Fruit fly (Drosophila melanogaster) whole organism, embryonic: ENCODE measurements around the gene Tsp5D.

Experiments
- Adf1 ChIP-seq: fragments of 200-800 bp; sonication (Bioruptor generic); IDR thresholded peaks from 2 replicates; pipeline ENCODE4 v1.3.6; 2022; ENCODE audit warnings: missing biosample characterization, missing genetic modification characterization
- Asciz ChIP-seq: fragments of 200-800 bp; sonication (Bioruptor generic); optimal IDR thresholded peaks from 2 replicates; lab custom pipeline; 2017; ENCODE audit warnings: missing biosample characterization, mild to moderate bottlenecking, missing genetic modification characterization, missing genetic modification reagents
- CG10274 ChIP-seq: fragments of 200-800 bp; sonication (Bioruptor generic); optimal IDR thresholded peaks from 3 replicates; lab custom pipeline; 2017; ENCODE audit warnings: missing biosample characterization, mild to moderate bottlenecking, missing genetic modification characterization
- CG11504 ChIP-seq: fragments of 200-800 bp; sonication (Bioruptor generic); optimal IDR thresholded peaks from 3 replicates; lab custom pipeline; 2019; ENCODE audit warnings: missing biosample characterization, mild to moderate bottlenecking, missing genetic modification characterization, moderate library complexity
- CG12659 ChIP-seq: fragments of 200-800 bp; sonication (Bioruptor generic); optimal IDR thresholded peaks from 3 replicates; lab custom pipeline; 2017; ENCODE audit warnings: mild to moderate bottlenecking, missing biosample characterization, missing genetic modification reagents, missing genetic modification characterization
- CG12769 ChIP-seq: fragments of 200-800 bp; sonication (Bioruptor generic); optimal IDR thresholded peaks from 2 replicates; lab custom pipeline; 2019; ENCODE audit warnings: missing biosample characterization, mild to moderate bottlenecking, missing genetic modification characterization, moderate library complexity
- CG13123 ChIP-seq: fragments of 200-800 bp; sonication (Bioruptor generic); optimal IDR thresholded peaks from 2 replicates; lab custom pipeline; 2016; ENCODE audit warnings: missing biosample characterization, missing genetic modification characterization
- CG14050 ChIP-seq: fragments of 200-800 bp; sonication (Bioruptor generic); IDR thresholded peaks from 3 replicates; pipeline ENCODE4 v1.3.6; 2022; ENCODE audit warnings: missing biosample characterization, missing genetic modification characterization
- CG14710 ChIP-seq: fragments of 200-800 bp; sonication (Bioruptor generic); optimal IDR thresholded peaks from 3 replicates; lab custom pipeline; 2019; ENCODE audit warnings: missing biosample characterization, mild to moderate bottlenecking, missing genetic modification characterization, moderate library complexity
- CG18262 ChIP-seq: fragments of 200-800 bp; optimal IDR thresholded peaks from 3 replicates; lab custom pipeline; 2019; ENCODE audit warnings: missing biosample characterization, mild to moderate bottlenecking, missing genetic modification characterization, moderate library complexity
- CG4282 ChIP-seq: fragments of 200-800 bp; sonication (Bioruptor generic); optimal IDR thresholded peaks from 2 replicates; lab custom pipeline; 2016; ENCODE audit warnings: missing biosample characterization, missing genetic modification characterization
- CG4360 ChIP-seq: fragments of 200-800 bp; sonication (Bioruptor generic); IDR thresholded peaks from 2 replicates; pipeline ENCODE4 v1.3.6; 2022; ENCODE audit warnings: missing biosample characterization, missing genetic modification characterization
- CG6654 ChIP-seq: fragments of 200-800 bp; sonication (Bioruptor generic); optimal IDR thresholded peaks from 2 replicates; lab custom pipeline; 2017; ENCODE audit warnings: missing biosample characterization, mild to moderate bottlenecking, missing genetic modification characterization
- CG6689 ChIP-seq: fragments of 200-800 bp; sonication (Bioruptor generic); IDR thresholded peaks from 2 replicates; pipeline ENCODE4 v1.3.6; 2022; ENCODE audit warnings: missing biosample characterization, missing genetic modification characterization
- CG6854 ChIP-seq: fragments of 200-800 bp; sonication (Bioruptor generic); optimal IDR thresholded peaks from 3 replicates; lab custom pipeline; 2017; ENCODE audit warnings: missing biosample characterization, mild to moderate bottlenecking, missing genetic modification characterization
- CG7786 ChIP-seq: fragments of 200-800 bp; sonication (Bioruptor generic); optimal IDR thresholded peaks from 2 replicates; lab custom pipeline; 2016; ENCODE audit warnings: missing biosample characterization, missing genetic modification characterization
- CG8089 ChIP-seq: fragments of 200-800 bp; sonication (Bioruptor generic); optimal IDR thresholded peaks from 3 replicates; lab custom pipeline; 2016; ENCODE audit warnings: missing biosample characterization, missing genetic modification characterization
- CG8388 ChIP-seq: fragments of 200-800 bp; sonication (Bioruptor generic); optimal IDR thresholded peaks from 2 replicates; lab custom pipeline; 2019; ENCODE audit warnings: missing biosample characterization, mild to moderate bottlenecking, missing genetic modification characterization, moderate library complexity
- CG9437 ChIP-seq: fragments of 200-800 bp; sonication (Bioruptor generic); optimal IDR thresholded peaks from 2 replicates; lab custom pipeline; 2018; ENCODE audit warnings: missing biosample characterization, mild to moderate bottlenecking, missing genetic modification characterization
- CG9797 ChIP-seq: fragments of 200-800 bp; sonication (Bioruptor generic); optimal IDR thresholded peaks from 3 replicates; lab custom pipeline; 2018; ENCODE audit warnings: missing biosample characterization, mild to moderate bottlenecking, missing genetic modification characterization
- D19B ChIP-seq: fragments of 200-800 bp; sonication (Bioruptor generic); optimal IDR thresholded peaks from 2 replicates; lab custom pipeline; 2017; ENCODE audit warnings: missing biosample characterization, mild to moderate bottlenecking, missing genetic modification characterization
- Fer1 ChIP-seq: fragments of 200-800 bp; sonication (Bioruptor generic); optimal IDR thresholded peaks from 2 replicates; lab custom pipeline; 2017; ENCODE audit warnings: missing biosample characterization, mild to moderate bottlenecking, missing genetic modification characterization
- HLH3B ChIP-seq: fragments of 200-800 bp; sonication (Bioruptor generic); IDR thresholded peaks from 2 replicates; pipeline ENCODE4 v1.3.6; 2022; ENCODE audit warnings: missing biosample characterization, missing genetic modification characterization
- Lhr ChIP-seq: fragments of 200-800 bp; sonication (Bioruptor generic); optimal IDR thresholded peaks from 3 replicates; lab custom pipeline; 2017; ENCODE audit warnings: mild to moderate bottlenecking, missing biosample characterization, missing genetic modification reagents, missing genetic modification characterization
- Lpt ChIP-seq: fragments of >200 bp; optimal IDR thresholded peaks from 2 replicates; lab custom pipeline; 2018; ENCODE audit warnings: missing biosample characterization, missing genetic modification characterization
- Max ChIP-seq: fragments of 200-800 bp; sonication (Bioruptor generic); optimal IDR thresholded peaks from 2 replicates; lab custom pipeline; 2016; ENCODE audit warnings: missing biosample characterization, mild to moderate bottlenecking, missing genetic modification characterization
- Meics ChIP-seq: fragments of 200-800 bp; sonication (Bioruptor generic); optimal IDR thresholded peaks from 2 replicates; lab custom pipeline; 2017; ENCODE audit warnings: missing biosample characterization, mild to moderate bottlenecking, missing genetic modification characterization
- Oli ChIP-seq: fragments of 200-800 bp; sonication (Bioruptor generic); optimal IDR thresholded peaks from 2 replicates; lab custom pipeline; 2018; ENCODE audit warnings: missing biosample characterization, mild to moderate bottlenecking, missing genetic modification characterization, moderate library complexity
- Trl ChIP-seq, 3 experiments: fragments of >200 bp in 2 of 3; fragments of 200-800 bp in 1 of 3; sonication (Bioruptor generic) in 1 of 3; optimal IDR thresholded peaks; 2 replicates in 1 of 3; 3 replicates in 2 of 3; lab custom pipeline; 2016 to 2017; ENCODE audit warnings: missing biosample characterization in 1 of 3, missing genetic modification characterization in 1 of 3
- YL-1 ChIP-seq: fragments of 200-800 bp; sonication (Bioruptor generic); optimal IDR thresholded peaks from 3 replicates; lab custom pipeline; 2017; ENCODE audit warnings: missing biosample characterization, mild to moderate bottlenecking, missing genetic modification characterization
- bcd ChIP-seq: fragments of 200-800 bp; sonication (Bioruptor generic); optimal IDR thresholded peaks from 2 replicates; lab custom pipeline; 2017; ENCODE audit warnings: missing biosample characterization, mild to moderate bottlenecking, missing genetic modification characterization
- caup ChIP-seq: fragments of 200-800 bp; sonication (Bioruptor generic); optimal IDR thresholded peaks from 3 replicates; lab custom pipeline; 2017; ENCODE audit warnings: missing biosample characterization, mild to moderate bottlenecking, missing genetic modification characterization, moderate library complexity; ENCODE audit not compliant: severe bottlenecking
- eyg ChIP-seq: fragments of 200-800 bp; sonication (Bioruptor generic); optimal IDR thresholded peaks from 3 replicates; lab custom pipeline; 2016; ENCODE audit warnings: missing biosample characterization, missing genetic modification characterization
- fd3F ChIP-seq: fragments of 200-800 bp; sonication (Bioruptor generic); optimal IDR thresholded peaks from 2 replicates; lab custom pipeline; 2018; ENCODE audit warnings: missing biosample characterization, mild to moderate bottlenecking, missing genetic modification characterization, moderate library complexity
- gfzf ChIP-seq: fragments of 200-800 bp; sonication (Bioruptor generic); optimal IDR thresholded peaks from 2 replicates; lab custom pipeline; 2016; ENCODE audit warnings: missing biosample characterization, mild to moderate bottlenecking, missing genetic modification characterization, moderate library complexity
- her ChIP-seq: fragments of 200-800 bp; sonication (Bioruptor generic); optimal IDR thresholded peaks from 2 replicates; lab custom pipeline; 2016; ENCODE audit warnings: missing biosample characterization, missing genetic modification characterization
- hkb ChIP-seq, 2 experiments: fragments of 200-800 bp in 1 of 2; fragments of >200 bp in 1 of 2; sonication (Bioruptor generic) in 1 of 2; IDR thresholded peaks in 1 of 2; optimal IDR thresholded peaks in 1 of 2; 2 replicates each; pipeline versions ENCODE4 v1.3.6 to Lab custom; 2017 to 2022; ENCODE audit warnings: missing biosample characterization in 1 of 2, missing genetic modification characterization in 1 of 2
- kay ChIP-seq: fragments of 200-800 bp; sonication (Bioruptor generic); optimal IDR thresholded peaks from 2 replicates; lab custom pipeline; 2016; ENCODE audit warnings: missing biosample characterization, missing genetic modification characterization
- knrl ChIP-seq: fragments of 200-800 bp; sonication (Bioruptor generic); IDR thresholded peaks from 3 replicates; pipeline ENCODE4 v1.3.6; 2022; ENCODE audit warnings: missing biosample characterization, missing genetic modification characterization; ENCODE audit not compliant: partially characterized antibody
- lmd ChIP-seq: fragments of 200-800 bp; sonication (Bioruptor generic); IDR thresholded peaks from 2 replicates; pipeline ENCODE4 v1.3.6; 2022; ENCODE audit warnings: missing biosample characterization, missing genetic modification characterization
- nau ChIP-seq: fragments of 200-800 bp; sonication (Bioruptor generic); optimal IDR thresholded peaks from 3 replicates; lab custom pipeline; 2017; ENCODE audit warnings: missing biosample characterization, mild to moderate bottlenecking, missing genetic modification characterization, missing genetic modification reagents
- nerfin-1 ChIP-seq: fragments of 200-800 bp; sonication (Bioruptor generic); optimal IDR thresholded peaks from 3 replicates; lab custom pipeline; 2019; ENCODE audit warnings: missing biosample characterization, mild to moderate bottlenecking, missing genetic modification characterization, moderate library complexity
- nmo ChIP-seq: fragments of 200-800 bp; sonication (Bioruptor generic); optimal IDR thresholded peaks from 2 replicates; lab custom pipeline; 2018; ENCODE audit warnings: missing biosample characterization, mild to moderate bottlenecking, missing genetic modification characterization, moderate library complexity
- onecut ChIP-seq: fragments of 200-800 bp; sonication (Bioruptor generic); IDR thresholded peaks from 2 replicates; pipeline ENCODE4 v1.3.6; 2022; ENCODE audit warnings: missing biosample characterization, missing genetic modification characterization
- ranshi ChIP-seq: fragments of 200-800 bp; sonication (Bioruptor generic); IDR thresholded peaks from 2 replicates; pipeline ENCODE4 v1.3.6; 2022; ENCODE audit warnings: missing biosample characterization, missing genetic modification characterization
- tin ChIP-seq: fragments of 200-800 bp; sonication (Bioruptor generic); optimal IDR thresholded peaks from 3 replicates; lab custom pipeline; 2016; ENCODE audit warnings: missing biosample characterization, missing genetic modification characterization
- unpg ChIP-seq: fragments of 200-800 bp; sonication (Bioruptor generic); optimal IDR thresholded peaks from 3 replicates; lab custom pipeline; 2018; ENCODE audit warnings: missing biosample characterization, mild to moderate bottlenecking, missing genetic modification characterization, moderate library complexity
- wor ChIP-seq: fragments of 200-800 bp; sonication (Bioruptor generic); IDR thresholded peaks from 2 replicates; pipeline ENCODE4 v1.3.6; 2022; ENCODE audit warnings: missing biosample characterization, missing genetic modification characterization

Gene Tsp5D

dm6 chrX:6067281-6068008 is 7.2 kb downstream of the Tsp5D start, which contains the start of gene CG5928:
CG5928 (plus strand) TSS chrX:6067958.
- TF ChIP-seq CG13123 (GFP tag; lab: Kevin White, UChicago) (no peak), CG9437 (GFP tag; lab: Kevin White, UChicago) (peak; percentile 15), Oli (tag; lab: Kevin White, UChicago) (peak; percentile 52), CG6689 (GFP tag; lab: Robert Waterston, UW) (peak; percentile 38; the same call in 1 of the 2 replicates), her (GFP tag; lab: Kevin White, UChicago) (no peak), Lhr (GFP tag; lab: Kevin White, UChicago) (no peak), caup (GFP tag; lab: Kevin White, UChicago) (peak; percentile 5), CG4282 (GFP tag; lab: Kevin White, UChicago) (no peak), CG11504 (tag; lab: Kevin White, UChicago) (peak; percentile 95), lmd (GFP tag; lab: Robert Waterston, UW) (0 out of 2 replicates have a peak, but pooled peaks have one; percentile 25), Fer1 (peak; percentile 48), YL-1 (GFP tag; lab: Kevin White, UChicago) (no peak), HLH3B (GFP tag; lab: Robert Waterston, UW) (peak; percentile 50; the same call in 1 of the 2 replicates), gfzf (GFP tag; lab: Kevin White, UChicago) (no peak), Adf1 (GFP tag; lab: Robert Waterston, UW) (no peak), CG10274 (GFP tag; lab: Kevin White, UChicago) (peak; percentile 92), Meics (GFP tag; lab: Kevin White, UChicago) (peak; percentile 51), CG14050 (GFP tag; lab: Robert Waterston, UW) (peak; percentile 17; the same call in 2 of the 3 replicates), CG18262 (tag; lab: Kevin White, UChicago) (peak; percentile 40), nerfin-1 (tag; lab: Kevin White, UChicago) (peak; percentile 5), nmo (GFP tag; lab: Kevin White, UChicago) (peak; percentile 42), eyg (GFP tag; lab: Kevin White, UChicago) (no peak), D19B (GFP tag; lab: Kevin White, UChicago) (no peak), CG7786 (GFP tag; lab: Kevin White, UChicago) (no peak), onecut (GFP tag; lab: Robert Waterston, UW) (no peak), knrl (GFP tag; lab: Robert Waterston, UW) (no peak), Lpt (no peak), Trl (optimal IDR thresholded peaks at IDR 0.05; lab: Kevin White, UChicago) (no peak), Trl (GFP tag; optimal IDR thresholded peaks at IDR 0.05; lab: Kevin White, UChicago) (no peak), tin (GFP tag; lab: Kevin White, UChicago) (peak; percentile 3), Max (GFP tag; lab: Kevin White, UChicago) (peak; percentile 8), CG6854 (GFP tag; lab: Kevin White, UChicago) (no peak), bcd (GFP tag; lab: Kevin White, UChicago) (peak; percentile 38), kay (GFP tag; lab: Kevin White, UChicago) (no peak), wor (GFP tag; lab: Robert Waterston, UW) (no peak), CG8388 (GFP tag; lab: Kevin White, UChicago) (peak; percentile 16), CG12659 (peak; percentile 1), CG6654 (peak; percentile 3), ranshi (0 out of 2 replicates have a peak, but pooled peaks have one; percentile 14), CG14710 (tag; lab: Kevin White, UChicago) (no peak), CG4360 (GFP tag; lab: Robert Waterston, UW) (0 out of 2 replicates have a peak, but pooled peaks have one; percentile 30), CG9797 (GFP tag; lab: Kevin White, UChicago) (no peak), hkb (optimal IDR thresholded peaks at IDR 0.05; lab: Kevin White, UChicago) (no peak), hkb (GFP tag; IDR thresholded peaks at IDR 0.05; lab: Robert Waterston, UW) (peak; percentile 66), unpg (GFP tag; lab: Kevin White, UChicago) (peak; percentile 10), nau (no peak), fd3F (GFP tag; lab: Kevin White, UChicago) (peak; percentile 6), CG8089 (no peak), CG12769 (tag; lab: Kevin White, UChicago) (no peak), Asciz (GFP tag; lab: Kevin White, UChicago) (peak; percentile 17)
